Worm (Caenorhabditis elegans) whole organism, young adult: ENCODE results near the gene T28C6.8.

Experiments used
- B0019.2 ChIP-seq: fragments of 200-800 bp; sonication (Bioruptor generic); conservative IDR thresholded peaks from 2 replicates; pipeline ENCODE4 v1.3.6; 2022; ENCODE audit warnings: missing genetic modification reagents, missing genetic modification characterization, missing compliant biosample characterization
- D2030.7 ChIP-seq: fragments of 200-800 bp; sonication (Bioruptor generic); IDR thresholded peaks from 2 replicates; pipeline ENCODE4 v1.3.6; 2022; ENCODE audit warnings: missing genetic modification reagents, missing genetic modification characterization, missing compliant biosample characterization
- F23B12.7 ChIP-seq: sonication (generic microtip); optimal IDR thresholded peaks from 2 replicates; lab custom pipeline; 2017; ENCODE audit warnings: missing genetic modification characterization, mild to moderate bottlenecking, missing compliant biosample characterization, antibody characterized with exemption, moderate library complexity; ENCODE audit not compliant: insufficient read depth
- F33H1.4 ChIP-seq: fragments of 200-800 bp; sonication (Bioruptor generic); IDR thresholded peaks from 2 replicates; pipeline ENCODE4 v1.3.6; 2022; ENCODE audit warnings: missing genetic modification reagents, missing genetic modification characterization, missing compliant biosample characterization
- F55B11.4 ChIP-seq: sonication (generic microtip); optimal IDR thresholded peaks from 2 replicates; lab custom pipeline; 2016; ENCODE audit warnings: missing compliant biosample characterization, missing genetic modification characterization, borderline replicate concordance; ENCODE audit not compliant: insufficient read depth
- K12H6.12 ChIP-seq: fragments of 200-800 bp; sonication (Bioruptor generic); optimal IDR thresholded peaks from 2 replicates; lab custom pipeline; 2018; ENCODE audit warnings: mild to moderate bottlenecking, missing genetic modification characterization, missing compliant biosample characterization
- Y79H2A.3 ChIP-seq: fragments of 200-800 bp; sonication (Bioruptor generic); conservative IDR thresholded peaks from 2 replicates; pipeline ENCODE4 v1.3.6; 2022; ENCODE audit warnings: missing genetic modification reagents, missing genetic modification characterization, missing compliant biosample characterization
- ZK185.1 ChIP-seq: sonication (generic microtip); optimal IDR thresholded peaks from 2 replicates; lab custom pipeline; 2016; ENCODE audit warnings: mild to moderate bottlenecking, missing genetic modification characterization, missing compliant biosample characterization; ENCODE audit not compliant: poor library complexity, severe bottlenecking
- athp-1 ChIP-seq: sonication (generic microtip); optimal IDR thresholded peaks from 2 replicates; lab custom pipeline; 2017; ENCODE audit warnings: mild to moderate bottlenecking, missing genetic modification characterization, missing compliant biosample characterization
- attf-3 ChIP-seq: fragments of 200-800 bp; sonication (Bioruptor generic); conservative IDR thresholded peaks from 2 replicates; pipeline ENCODE4 v1.3.6; 2022; ENCODE audit warnings: missing genetic modification reagents, missing genetic modification characterization, missing compliant biosample characterization
- ccch-3 ChIP-seq: fragments of 200-800 bp; sonication (Bioruptor generic); optimal IDR thresholded peaks from 2 replicates; lab custom pipeline; 2018; ENCODE audit warnings: mild to moderate bottlenecking, missing genetic modification characterization, missing compliant biosample characterization
- cebp-2 ChIP-seq: fragments of 200-800 bp; sonication (Bioruptor generic); IDR thresholded peaks from 2 replicates; pipeline ENCODE4 v1.3.6; 2022; ENCODE audit warnings: missing genetic modification characterization, missing compliant biosample characterization
- ceh-27 ChIP-seq: fragments of 200-800 bp; sonication (Bioruptor generic); optimal IDR thresholded peaks from 2 replicates; lab custom pipeline; 2018; ENCODE audit warnings: mild to moderate bottlenecking, missing genetic modification characterization, moderate library complexity, missing compliant biosample characterization
- ceh-40 ChIP-seq: fragments of 200-800 bp; sonication (Bioruptor generic); IDR thresholded peaks from 2 replicates; pipeline ENCODE4 v1.3.6; 2022; ENCODE audit warnings: missing genetic modification characterization, missing compliant biosample characterization
- ceh-58 ChIP-seq: fragments of 200-800 bp; sonication (Bioruptor generic); IDR thresholded peaks from 2 replicates; pipeline ENCODE4 v1.3.6; 2022; ENCODE audit warnings: missing genetic modification characterization, missing compliant biosample characterization
- die-1 ChIP-seq: sonication (generic microtip); optimal IDR thresholded peaks from 2 replicates; lab custom pipeline; 2016; ENCODE audit warnings: missing genotype, mild to moderate bottlenecking, missing genetic modification characterization, missing compliant biosample characterization
- dpl-1 ChIP-seq: fragments of 150-350 bp; optimal IDR thresholded peaks from 2 replicates; lab custom pipeline; 2014; ENCODE audit warnings: missing biosample characterization, missing genetic modification reagents, missing genetic modification characterization
- ekl-4 ChIP-seq: fragments of 200-800 bp; sonication (Bioruptor generic); IDR thresholded peaks from 2 replicates; pipeline ENCODE4 v1.3.6; 2022; ENCODE audit warnings: missing genetic modification reagents, missing genetic modification characterization, missing compliant biosample characterization
- fkh-3 ChIP-seq: sonication (generic microtip); optimal IDR thresholded peaks from 2 replicates; lab custom pipeline; 2016; ENCODE audit warnings: mild to moderate bottlenecking, missing genetic modification characterization, missing compliant biosample characterization
- gei-17 ChIP-seq: fragments of 200-800 bp; sonication (Bioruptor generic); optimal IDR thresholded peaks from 2 replicates; lab custom pipeline; 2018; ENCODE audit warnings: mild to moderate bottlenecking, missing genetic modification characterization, missing compliant biosample characterization
- hlh-12 ChIP-seq: sonication (generic microtip); optimal IDR thresholded peaks from 2 replicates; lab custom pipeline; 2016; ENCODE audit warnings: missing genetic modification characterization, missing compliant biosample characterization
- hlh-26 ChIP-seq: fragments of 200-800 bp; sonication (Bioruptor generic); conservative IDR thresholded peaks from 2 replicates; pipeline ENCODE4 v1.3.6; 2022; ENCODE audit warnings: missing genetic modification reagents, missing genetic modification characterization, missing compliant biosample characterization
- lag-1 ChIP-seq: fragments of 200-800 bp; sonication (Bioruptor generic); IDR thresholded peaks from 2 replicates; pipeline ENCODE4 v1.3.6; 2022; ENCODE audit warnings: missing genetic modification reagents, missing genetic modification characterization, missing compliant biosample characterization
- lin-26 ChIP-seq: fragments of 200-800 bp; sonication (Bioruptor generic); IDR thresholded peaks from 2 replicates; pipeline ENCODE4 v1.3.6; 2022; ENCODE audit warnings: missing genetic modification reagents, missing genetic modification characterization, missing compliant biosample characterization
- lsl-1 ChIP-seq: fragments of 200-800 bp; sonication (Bioruptor generic); optimal IDR thresholded peaks from 2 replicates; lab custom pipeline; 2018; ENCODE audit warnings: mild to moderate bottlenecking, missing genetic modification characterization, moderate library complexity, missing compliant biosample characterization
- lsy-27 ChIP-seq: sonication (generic microtip); optimal IDR thresholded peaks from 2 replicates; lab custom pipeline; 2017; ENCODE audit warnings: missing genetic modification characterization, mild to moderate bottlenecking, missing compliant biosample characterization, antibody characterized with exemption, missing genotype, borderline replicate concordance; ENCODE audit not compliant: insufficient read depth
- madf-8 ChIP-seq: fragments of 200-800 bp; sonication (Bioruptor generic); conservative IDR thresholded peaks from 2 replicates; pipeline ENCODE4 v1.3.6; 2022; ENCODE audit warnings: missing genetic modification reagents, missing genetic modification characterization, missing compliant biosample characterization
- mcd-1 ChIP-seq: fragments of 200-800 bp; sonication (Bioruptor generic); IDR thresholded peaks from 2 replicates; pipeline ENCODE4 v1.3.6; 2022; ENCODE audit warnings: missing genetic modification reagents, missing genetic modification characterization, missing compliant biosample characterization
- mel-28 ChIP-seq: sonication (generic microtip); optimal IDR thresholded peaks from 2 replicates; lab custom pipeline; 2016; ENCODE audit warnings: borderline replicate concordance, mild to moderate bottlenecking, missing genetic modification characterization, missing compliant biosample characterization
- mxl-1 ChIP-seq: sonication (generic microtip); optimal IDR thresholded peaks from 2 replicates; lab custom pipeline; 2016; ENCODE audit warnings: missing genetic modification characterization, missing compliant biosample characterization
- nfya-1 ChIP-seq: sonication (generic microtip); optimal IDR thresholded peaks from 2 replicates; lab custom pipeline; 2017; ENCODE audit warnings: antibody characterized with exemption, missing compliant biosample characterization, missing genetic modification characterization, borderline replicate concordance; ENCODE audit not compliant: insufficient read depth
- nfya-2 ChIP-seq: fragments of 200-800 bp; sonication (Bioruptor generic); IDR thresholded peaks from 2 replicates; pipeline ENCODE4 v1.3.6; 2022; ENCODE audit warnings: missing genetic modification reagents, missing genetic modification characterization, missing compliant biosample characterization
- nhr-120 ChIP-seq: fragments of 200-800 bp; sonication (Bioruptor generic); IDR thresholded peaks from 2 replicates; pipeline ENCODE4 v1.3.6; 2022; ENCODE audit warnings: missing genetic modification characterization, missing compliant biosample characterization
- nhr-27 ChIP-seq: fragments of 200-800 bp; sonication (Bioruptor generic); optimal IDR thresholded peaks from 2 replicates; lab custom pipeline; 2018; ENCODE audit warnings: mild to moderate bottlenecking, missing genetic modification characterization, moderate library complexity, missing compliant biosample characterization
- nhr-80 ChIP-seq: sonication (generic microtip); optimal IDR thresholded peaks from 2 replicates; lab custom pipeline; 2016; ENCODE audit warnings: missing genetic modification characterization, missing compliant biosample characterization
- repo-1 ChIP-seq: sonication (generic microtip); optimal IDR thresholded peaks from 2 replicates; lab custom pipeline; 2017; ENCODE audit warnings: mild to moderate bottlenecking, missing genetic modification characterization, missing compliant biosample characterization
- somi-1 ChIP-seq: fragments of 200-800 bp; sonication (Bioruptor generic); optimal IDR thresholded peaks from 2 replicates; lab custom pipeline; 2018; ENCODE audit warnings: mild to moderate bottlenecking, missing genetic modification characterization, missing compliant biosample characterization
- unc-130 ChIP-seq: sonication (generic microtip); optimal IDR thresholded peaks from 2 replicates; lab custom pipeline; 2016; ENCODE audit warnings: missing genetic modification reagents, missing genetic modification characterization, missing compliant biosample characterization
- xnd-1 ChIP-seq: sonication (generic microtip); optimal IDR thresholded peaks from 2 replicates; lab custom pipeline; 2016; ENCODE audit warnings: missing genotype, missing genetic modification reagents, missing genetic modification characterization, missing compliant biosample characterization
- zim-3 ChIP-seq: sonication (generic microtip); optimal IDR thresholded peaks from 2 replicates; lab custom pipeline; 2017; ENCODE audit warnings: mild to moderate bottlenecking, missing genetic modification characterization, moderate library complexity, missing compliant biosample characterization
- ztf-25 ChIP-seq: fragments of 200-800 bp; sonication (Bioruptor generic); IDR thresholded peaks from 2 replicates; pipeline ENCODE4 v1.3.6; 2022; ENCODE audit warnings: missing genetic modification reagents, missing genetic modification characterization, missing compliant biosample characterization
- ztf-3 ChIP-seq: fragments of 200-800 bp; sonication (Bioruptor generic); optimal IDR thresholded peaks from 2 replicates; lab custom pipeline; 2018; ENCODE audit warnings: mild to moderate bottlenecking, missing genetic modification characterization, missing compliant biosample characterization

T28C6.8 gene

ce11 chrIV:8821147-8821546, 9.4 kb downstream of the T28C6.8 start, which contains the start of gene T28C6.5:
T28C6.5 (plus strand) TSS chrIV:8821447.
- no peak for TF ChIP-seq F23B12.7
- no peak for TF ChIP-seq repo-1 (tag; lab: Kevin White, UChicago)
- TF ChIP-seq lsl-1 (GFP tag; lab: Kevin White, UChicago), result no peak
- no peak for TF ChIP-seq mxl-1 (tag; lab: Kevin White, UChicago)
- TF ChIP-seq die-1, result no peak
- no peak for TF ChIP-seq D2030.7 (GFP tag; lab: Robert Waterston, UW)
- no peak for TF ChIP-seq fkh-3 (tag; lab: Kevin White, UChicago)
- no peak for TF ChIP-seq ztf-25 (GFP tag; lab: Robert Waterston, UW)
- TF ChIP-seq lin-26 (GFP tag; lab: Robert Waterston, UW), result no peak
- TF ChIP-seq nhr-27 (tag; lab: Kevin White, UChicago), result no peak
- no peak for TF ChIP-seq mel-28
- no peak for TF ChIP-seq hlh-26 (GFP tag; lab: Robert Waterston, UW)
- TF ChIP-seq zim-3 (tag; lab: Kevin White, UChicago), result no peak
- TF ChIP-seq F55B11.4 (tag; lab: Kevin White, UChicago), result no peak
- no peak for TF ChIP-seq ceh-40 (GFP tag; lab: Robert Waterston, UW)
- TF ChIP-seq lag-1 (GFP tag; lab: Robert Waterston, UW), result no peak
- no peak for TF ChIP-seq nhr-80 (tag; lab: Kevin White, UChicago)
- TF ChIP-seq Y79H2A.3 (GFP tag; lab: Robert Waterston, UW), result no peak
- TF ChIP-seq xnd-1 (tag; lab: Kevin White, UChicago), result no peak
- no peak for TF ChIP-seq lsy-27
- TF ChIP-seq, all 124 proteins: peak for 0

ce11 chrIV:8820041-8820440, 10.5 kb downstream of the T28C6.8 start, which contains the start of gene T28C6.3:
T28C6.3 (plus strand) TSS chrIV:8820341.
- TF ChIP-seq cebp-2 (GFP tag; lab: Robert Waterston, UW) (no peak), dpl-1 (no peak), K12H6.12 (tag; lab: Kevin White, UChicago) (no peak), ceh-58 (GFP tag; lab: Robert Waterston, UW) (no peak), nfya-2 (GFP tag; lab: Robert Waterston, UW) (no peak), die-1 (no peak), B0019.2 (GFP tag; lab: Robert Waterston, UW) (no peak), ztf-25 (GFP tag; lab: Robert Waterston, UW) (no peak), hlh-12 (tag; lab: Kevin White, UChicago) (no peak), gei-17 (GFP tag; lab: Kevin White, UChicago) (no peak), mcd-1 (GFP tag; lab: Robert Waterston, UW) (no peak), ceh-27 (no peak), ZK185.1 (no peak), F33H1.4 (GFP tag; lab: Robert Waterston, UW) (no peak), ccch-3 (GFP tag; lab: Kevin White, UChicago) (no peak)

ce11 chrIV:8819471-8819870, 11.1 kb downstream of the T28C6.8 start:
- TF ChIP-seq athp-1, result no peak
- TF ChIP-seq, all 124 proteins: peak for 0

ce11 chrIV:8817639-8818038, 12.9 kb downstream of the T28C6.8 start, which contains the start of gene T28C6.10:
T28C6.10 (plus strand) TSS chrIV:8817939.
- no peak for TF ChIP-seq ekl-4 (GFP tag; lab: Robert Waterston, UW)
- TF ChIP-seq unc-130 (GFP tag; lab: Kevin White, UChicago), result no peak
- TF ChIP-seq somi-1 (GFP tag; lab: Kevin White, UChicago), result no peak
- no peak for TF ChIP-seq D2030.7 (GFP tag; lab: Robert Waterston, UW)
- no peak for TF ChIP-seq ztf-3 (GFP tag; lab: Kevin White, UChicago)
- TF ChIP-seq attf-3 (GFP tag; lab: Robert Waterston, UW), result no peak
- TF ChIP-seq nfya-2 (GFP tag; lab: Robert Waterston, UW), result no peak
- no peak for TF ChIP-seq nhr-80 (tag; lab: Kevin White, UChicago)
- TF ChIP-seq nfya-1, result no peak
- no peak for TF ChIP-seq F33H1.4 (GFP tag; lab: Robert Waterston, UW)
- TF ChIP-seq nhr-120 (GFP tag; lab: Robert Waterston, UW), result no peak
- TF ChIP-seq madf-8 (GFP tag; lab: Robert Waterston, UW), result no peak
